Worm (Caenorhabditis elegans) whole organism, young adult: Measurements from ENCODE around the gene acdh-11.

Source experiments
- F49E8.2 ChIP-seq: sonication (generic microtip); optimal IDR thresholded peaks from 3 replicates; lab custom pipeline; 2017; ENCODE audit warnings: missing genetic modification characterization, mild to moderate bottlenecking, missing compliant biosample characterization, antibody characterized with exemption, moderate library complexity; ENCODE audit not compliant: insufficient read depth
- lin-40 ChIP-seq: sonication (generic microtip); optimal IDR thresholded peaks from 2 replicates; lab custom pipeline; 2016; ENCODE audit warnings: missing genetic modification characterization, mild to moderate bottlenecking, missing compliant biosample characterization, missing genotype, missing genetic modification reagents
- nhr-179 ChIP-seq: sonication (generic microtip); optimal IDR thresholded peaks from 2 replicates; lab custom pipeline; 2016; ENCODE audit warnings: mild to moderate bottlenecking, missing genetic modification characterization, missing compliant biosample characterization
- pha-4 ChIP-seq: fragments of 150-350 bp; sonication (generic microtip); optimal IDR thresholded peaks from 2 replicates; lab custom pipeline; 2014; ENCODE audit warnings: missing biosample characterization, missing genetic modification reagents, missing genetic modification characterization
- unc-130 ChIP-seq: sonication (generic microtip); optimal IDR thresholded peaks from 2 replicates; lab custom pipeline; 2016; ENCODE audit warnings: missing genetic modification reagents, missing genetic modification characterization, missing compliant biosample characterization
- ztf-18 ChIP-seq: sonication (generic microtip); optimal IDR thresholded peaks from 2 replicates; lab custom pipeline; 2016; ENCODE audit warnings: missing genotype, mild to moderate bottlenecking, missing genetic modification characterization, missing compliant biosample characterization

DNA sequence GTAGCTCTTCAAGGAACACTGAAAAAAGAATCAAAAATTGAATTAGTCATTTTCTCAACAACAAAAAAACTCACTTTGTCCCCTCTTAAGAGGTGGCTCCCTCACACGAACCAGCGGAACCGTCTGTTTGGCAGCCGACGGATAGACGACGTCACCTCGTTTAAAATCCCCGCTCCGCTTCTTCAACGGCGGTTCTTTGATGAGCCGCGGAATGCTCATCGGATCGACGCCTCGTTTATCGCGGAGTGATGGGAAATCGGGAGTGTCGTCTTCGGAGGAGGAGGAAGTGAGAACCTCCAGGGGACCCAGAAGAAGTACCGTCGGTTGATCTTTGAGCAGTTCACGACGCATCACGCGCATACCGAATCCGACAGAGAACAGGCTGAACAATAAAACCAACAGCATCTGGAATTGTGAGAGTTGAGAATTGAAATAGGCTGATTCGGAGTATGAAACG, 27.3 kb upstream of the acdh-11 start, which contains the start of gene nlp-68:
- TF ChIP-seq lin-40 (tag; lab: Kevin White, UChicago) (no peak), ztf-18 (tag; lab: Kevin White, UChicago) (no peak), nhr-179 (tag; lab: Kevin White, UChicago) (no peak), pha-4 (tag; lab: Kevin White, UChicago) (no peak), unc-130 (GFP tag; lab: Kevin White, UChicago) (no peak), F49E8.2 (tag; lab: Kevin White, UChicago) (no peak)
